Fruit fly (Drosophila melanogaster) whole organism, embryonic: ENCODE data around the gene CG6656.

Source experiments
- Ada2b ChIP-seq: fragments of 200-800 bp; sonication (Bioruptor generic); IDR thresholded peaks from 2 replicates; pipeline ENCODE4 v1.3.6; 2022; ENCODE audit warnings: missing biosample characterization, missing genetic modification characterization
- CG10565 ChIP-seq: fragments of 200-800 bp; sonication (Bioruptor generic); optimal IDR thresholded peaks from 3 replicates; lab custom pipeline; 2016; ENCODE audit warnings: missing biosample characterization, mild to moderate bottlenecking, missing genetic modification characterization
- CG11085 ChIP-seq: fragments of 200-800 bp; sonication (Bioruptor generic); IDR thresholded peaks from 2 replicates; pipeline ENCODE4 v1.3.6; 2022; ENCODE audit warnings: missing biosample characterization, missing genetic modification characterization
- CG11695 ChIP-seq: fragments of 200-800 bp; sonication (Bioruptor generic); IDR thresholded peaks from 3 replicates; pipeline ENCODE4 v1.3.6; 2022; ENCODE audit warnings: missing biosample characterization, missing genetic modification characterization
- CG11723 ChIP-seq: fragments of 200-800 bp; sonication (Bioruptor generic); optimal IDR thresholded peaks from 2 replicates; lab custom pipeline; 2017; ENCODE audit warnings: missing biosample characterization, mild to moderate bottlenecking, missing genetic modification characterization
- CG12104 ChIP-seq: fragments of 200-800 bp; sonication (Bioruptor generic); optimal IDR thresholded peaks from 3 replicates; lab custom pipeline; 2016; ENCODE audit warnings: missing biosample characterization, missing genetic modification characterization
- CG12769 ChIP-seq: fragments of 200-800 bp; sonication (Bioruptor generic); optimal IDR thresholded peaks from 2 replicates; lab custom pipeline; 2019; ENCODE audit warnings: missing biosample characterization, mild to moderate bottlenecking, missing genetic modification characterization, moderate library complexity
- CG13424 ChIP-seq: fragments of 200-800 bp; sonication (Bioruptor generic); optimal IDR thresholded peaks from 2 replicates; lab custom pipeline; 2019; ENCODE audit warnings: missing biosample characterization, mild to moderate bottlenecking, missing genetic modification characterization, moderate library complexity
- CG15479 ChIP-seq: fragments of 200-800 bp; sonication (Bioruptor generic); optimal IDR thresholded peaks from 3 replicates; lab custom pipeline; 2019; ENCODE audit warnings: missing biosample characterization, mild to moderate bottlenecking, missing genetic modification characterization, moderate library complexity
- CG15696 ChIP-seq: fragments of 200-800 bp; sonication (Bioruptor generic); optimal IDR thresholded peaks from 2 replicates; lab custom pipeline; 2019; ENCODE audit warnings: missing biosample characterization, mild to moderate bottlenecking, missing genetic modification characterization, moderate library complexity
- CG16813 ChIP-seq: fragments of 200-800 bp; sonication (Bioruptor generic); IDR thresholded peaks from 3 replicates; pipeline ENCODE4 v1.3.6; 2022; ENCODE audit warnings: missing biosample characterization, missing genetic modification characterization; ENCODE audit not compliant: partially characterized antibody
- CG18619 ChIP-seq: fragments of 200-800 bp; sonication (Bioruptor generic); optimal IDR thresholded peaks from 3 replicates; lab custom pipeline; 2017; ENCODE audit warnings: missing biosample characterization, mild to moderate bottlenecking, missing genetic modification characterization
- CG2678 ChIP-seq: fragments of 200-800 bp; sonication (Bioruptor generic); optimal IDR thresholded peaks from 3 replicates; lab custom pipeline; 2019; ENCODE audit warnings: missing biosample characterization, mild to moderate bottlenecking, missing genetic modification characterization, moderate library complexity
- CG31365 ChIP-seq: fragments of 200-800 bp; sonication (Bioruptor generic); optimal IDR thresholded peaks from 2 replicates; lab custom pipeline; 2018; ENCODE audit warnings: missing biosample characterization, mild to moderate bottlenecking, missing genetic modification characterization
- CG32532 ChIP-seq: fragments of 200-800 bp; sonication (Bioruptor generic); IDR thresholded peaks from 2 replicates; pipeline ENCODE4 v1.3.6; 2022; ENCODE audit warnings: missing biosample characterization, missing genetic modification characterization
- CG33557 ChIP-seq: fragments of 200-800 bp; sonication (Bioruptor generic); optimal IDR thresholded peaks from 2 replicates; lab custom pipeline; 2019; ENCODE audit warnings: missing biosample characterization, mild to moderate bottlenecking, missing genetic modification characterization, moderate library complexity
- CG4854 ChIP-seq: fragments of 200-800 bp; sonication (Bioruptor generic); optimal IDR thresholded peaks from 2 replicates; lab custom pipeline; 2016; ENCODE audit warnings: missing biosample characterization, missing genetic modification characterization, inconsistent platforms
- CG8281 ChIP-seq: fragments of 200-800 bp; sonication (Bioruptor generic); optimal IDR thresholded peaks from 2 replicates; lab custom pipeline; 2018; ENCODE audit warnings: missing biosample characterization, mild to moderate bottlenecking, missing genetic modification characterization, moderate library complexity
- CG9437 ChIP-seq: fragments of 200-800 bp; sonication (Bioruptor generic); optimal IDR thresholded peaks from 2 replicates; lab custom pipeline; 2018; ENCODE audit warnings: missing biosample characterization, mild to moderate bottlenecking, missing genetic modification characterization
- CG9797 ChIP-seq: fragments of 200-800 bp; sonication (Bioruptor generic); optimal IDR thresholded peaks from 3 replicates; lab custom pipeline; 2018; ENCODE audit warnings: missing biosample characterization, mild to moderate bottlenecking, missing genetic modification characterization
- CoRest ChIP-seq: fragments of 200-800 bp; sonication (Bioruptor generic); optimal IDR thresholded peaks from 3 replicates; lab custom pipeline; 2018; ENCODE audit warnings: missing biosample characterization, mild to moderate bottlenecking, missing genetic modification characterization, moderate library complexity
- D19B ChIP-seq: fragments of 200-800 bp; sonication (Bioruptor generic); optimal IDR thresholded peaks from 2 replicates; lab custom pipeline; 2017; ENCODE audit warnings: missing biosample characterization, mild to moderate bottlenecking, missing genetic modification characterization
- Dll ChIP-seq: fragments of 200-800 bp; sonication (Bioruptor generic); IDR thresholded peaks from 4 replicates; pipeline ENCODE4 v1.3.6; 2022; ENCODE audit warnings: missing biosample characterization, missing genetic modification characterization; ENCODE audit not compliant: partially characterized antibody
- Drgx ChIP-seq: fragments of 200-800 bp; sonication (Bioruptor generic); IDR thresholded peaks from 2 replicates; pipeline ENCODE4 v1.3.6; 2022; ENCODE audit warnings: missing biosample characterization, missing genetic modification characterization
- Ets65A ChIP-seq: fragments of 200-800 bp; sonication (Bioruptor generic); peaks from one replicate; lab custom pipeline; 2016; ENCODE audit warnings: missing biosample characterization, missing genetic modification characterization
- Fer3 ChIP-seq: fragments of 200-800 bp; sonication (Bioruptor generic); optimal IDR thresholded peaks from 2 replicates; lab custom pipeline; 2018; ENCODE audit warnings: missing biosample characterization, mild to moderate bottlenecking, missing genetic modification characterization, moderate library complexity
- HLH4C ChIP-seq: fragments of 200-800 bp; sonication (Bioruptor generic); IDR thresholded peaks from 3 replicates; pipeline ENCODE4 v1.3.6; 2022; ENCODE audit warnings: missing biosample characterization, missing genetic modification characterization; ENCODE audit not compliant: partially characterized antibody
- Hmx ChIP-seq: fragments of 200-800 bp; sonication (Bioruptor generic); optimal IDR thresholded peaks from 2 replicates; lab custom pipeline; 2016; ENCODE audit warnings: missing biosample characterization, missing genetic modification characterization
- Hr78 ChIP-seq, 2 experiments: fragments of 200-800 bp in 1 of 2; fragments of >200 bp in 1 of 2; sonication (Bioruptor generic) in 1 of 2; optimal IDR thresholded peaks; 2 replicates each; lab custom pipeline; 2017 to 2019; ENCODE audit warnings: missing biosample characterization in 2 of 2, missing genetic modification characterization in 2 of 2, mild to moderate bottlenecking in 1 of 2, moderate library complexity in 1 of 2
- Optix ChIP-seq: fragments of 200-800 bp; sonication (Bioruptor generic); IDR thresholded peaks from 3 replicates; pipeline ENCODE4 v1.3.6; 2022; ENCODE audit warnings: missing biosample characterization, missing genetic modification characterization
- Rfx ChIP-seq: fragments of 200-800 bp; sonication (Bioruptor generic); IDR thresholded peaks from 2 replicates; pipeline ENCODE4 v1.3.6; 2022; ENCODE audit warnings: missing biosample characterization, missing genetic modification characterization
- Sox102F ChIP-seq: fragments of 200-800 bp; sonication (Bioruptor generic); optimal IDR thresholded peaks from 2 replicates; lab custom pipeline; 2018; ENCODE audit warnings: missing biosample characterization, mild to moderate bottlenecking, missing genetic modification characterization, moderate library complexity
- Usf ChIP-seq: fragments of 200-800 bp; sonication (Bioruptor generic); optimal IDR thresholded peaks from 2 replicates; lab custom pipeline; 2017; ENCODE audit warnings: missing genotype, missing biosample characterization, missing genetic modification characterization
- bsh ChIP-seq, 2 experiments: fragments of 200-800 bp; sonication (Bioruptor generic); optimal IDR thresholded peaks; 2 replicates each; lab custom pipeline; 2017 to 2018; ENCODE audit warnings: mild to moderate bottlenecking in 2 of 2, missing biosample characterization in 2 of 2, missing genetic modification characterization in 2 of 2, moderate library complexity in 1 of 2
- chm ChIP-seq: fragments of 200-800 bp; sonication (Bioruptor generic); IDR thresholded peaks from 2 replicates; pipeline ENCODE4 v1.3.6; 2022; ENCODE audit warnings: missing biosample characterization, missing genetic modification characterization
- crol ChIP-seq: fragments of 200-800 bp; sonication (Bioruptor generic); IDR thresholded peaks from 2 replicates; pipeline ENCODE4 v1.3.6; 2022; ENCODE audit warnings: missing biosample characterization, missing genetic modification characterization
- cwo ChIP-seq: fragments of 200-800 bp; sonication (Bioruptor generic); optimal IDR thresholded peaks from 3 replicates; lab custom pipeline; 2017; ENCODE audit warnings: missing biosample characterization, missing genetic modification characterization, mild to moderate bottlenecking, moderate library complexity, missing genetic modification reagents
- gem ChIP-seq: fragments of 200-800 bp; sonication (Bioruptor generic); optimal IDR thresholded peaks from 2 replicates; lab custom pipeline; 2019; ENCODE audit warnings: missing biosample characterization, mild to moderate bottlenecking, missing genetic modification characterization, moderate library complexity
- gsb ChIP-seq: fragments of 200-800 bp; sonication (Bioruptor generic); IDR thresholded peaks from 2 replicates; pipeline ENCODE4 v1.3.6; 2022; ENCODE audit warnings: missing biosample characterization, missing genetic modification characterization
- jing ChIP-seq: fragments of 200-800 bp; sonication (Bioruptor generic); optimal IDR thresholded peaks from 2 replicates; lab custom pipeline; 2018; ENCODE audit warnings: missing biosample characterization, mild to moderate bottlenecking, missing genetic modification characterization
- knrl ChIP-seq: fragments of 200-800 bp; sonication (Bioruptor generic); IDR thresholded peaks from 3 replicates; pipeline ENCODE4 v1.3.6; 2022; ENCODE audit warnings: missing biosample characterization, missing genetic modification characterization; ENCODE audit not compliant: partially characterized antibody
- nerfin-1 ChIP-seq: fragments of 200-800 bp; sonication (Bioruptor generic); optimal IDR thresholded peaks from 3 replicates; lab custom pipeline; 2019; ENCODE audit warnings: missing biosample characterization, mild to moderate bottlenecking, missing genetic modification characterization, moderate library complexity
- nmo ChIP-seq: fragments of 200-800 bp; sonication (Bioruptor generic); optimal IDR thresholded peaks from 2 replicates; lab custom pipeline; 2018; ENCODE audit warnings: missing biosample characterization, mild to moderate bottlenecking, missing genetic modification characterization, moderate library complexity
- otp ChIP-seq: fragments of 200-800 bp; sonication (Bioruptor generic); IDR thresholded peaks from 3 replicates; pipeline ENCODE4, ENCODE4 v1.3.6; 2022; ENCODE audit warnings: missing biosample characterization, missing genetic modification characterization
- trh ChIP-seq: fragments of 200-800 bp; sonication (Bioruptor generic); optimal IDR thresholded peaks from 2 replicates; lab custom pipeline; 2016; ENCODE audit warnings: missing biosample characterization, missing genetic modification characterization

The CG6656 gene

DNA sequence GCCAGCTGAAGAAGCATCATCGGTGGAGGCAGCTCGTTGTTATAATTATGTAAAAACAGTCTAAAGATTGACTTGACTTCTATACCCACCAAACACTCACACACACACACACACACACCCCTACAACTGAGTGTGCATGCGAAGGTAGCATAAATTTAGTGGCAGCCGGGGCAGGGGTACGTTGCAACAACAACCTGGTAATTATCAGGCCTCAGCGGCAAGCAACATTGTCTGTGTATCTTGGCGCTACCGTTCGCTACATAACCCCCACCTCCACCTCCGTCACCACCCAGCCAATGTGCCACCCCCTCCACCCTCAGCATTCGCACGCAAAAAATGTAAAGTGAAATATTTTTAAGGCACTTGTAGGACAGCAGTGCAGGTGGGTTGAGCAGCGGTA, 41.9 kb downstream of the CG6656 start:
- TF ChIP-seq CG15696 (tag; lab: Kevin White, UChicago) (no peak), CG12104 (GFP tag; lab: Kevin White, UChicago) (no peak), CG10565 (GFP tag; lab: Kevin White, UChicago) (no peak), CG4854 (GFP tag; lab: Kevin White, UChicago) (no peak), CG9797 (GFP tag; lab: Kevin White, UChicago) (no peak), cwo (GFP tag; lab: Kevin White, UChicago) (no peak), Dll (no peak), Ada2b (GFP tag; lab: Robert Waterston, UW) (no peak), CG15479 (no peak), jing (no peak), CG11695 (no peak), Hmx (GFP tag; lab: Kevin White, UChicago) (no peak)

DNA sequence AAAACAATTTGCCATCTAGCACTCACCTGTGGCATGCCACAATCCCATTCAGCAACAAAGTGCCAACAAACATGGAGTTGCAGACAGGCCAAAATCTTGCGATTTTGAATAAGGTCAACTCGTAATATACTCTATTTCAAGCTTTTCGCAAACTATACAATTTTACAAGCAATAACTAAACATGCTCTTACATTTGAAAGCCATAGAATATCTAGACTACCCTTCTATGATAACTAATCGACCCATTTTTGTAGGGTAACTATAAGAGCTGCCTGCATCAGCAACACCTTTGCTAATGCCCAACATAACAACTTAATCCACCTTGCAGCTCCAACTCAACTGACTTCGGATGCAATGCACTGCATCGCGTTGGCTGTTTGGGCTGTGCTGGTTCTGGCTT, 45.4 kb downstream of the CG6656 start:
- TF ChIP-seq gsb (GFP tag; lab: Robert Waterston, UW) (no peak), Drgx (0 out of 2 replicates have a peak, but pooled peaks have one; percentile 19)
- TF ChIP-seq, all 482 proteins: peak for 1

DNA sequence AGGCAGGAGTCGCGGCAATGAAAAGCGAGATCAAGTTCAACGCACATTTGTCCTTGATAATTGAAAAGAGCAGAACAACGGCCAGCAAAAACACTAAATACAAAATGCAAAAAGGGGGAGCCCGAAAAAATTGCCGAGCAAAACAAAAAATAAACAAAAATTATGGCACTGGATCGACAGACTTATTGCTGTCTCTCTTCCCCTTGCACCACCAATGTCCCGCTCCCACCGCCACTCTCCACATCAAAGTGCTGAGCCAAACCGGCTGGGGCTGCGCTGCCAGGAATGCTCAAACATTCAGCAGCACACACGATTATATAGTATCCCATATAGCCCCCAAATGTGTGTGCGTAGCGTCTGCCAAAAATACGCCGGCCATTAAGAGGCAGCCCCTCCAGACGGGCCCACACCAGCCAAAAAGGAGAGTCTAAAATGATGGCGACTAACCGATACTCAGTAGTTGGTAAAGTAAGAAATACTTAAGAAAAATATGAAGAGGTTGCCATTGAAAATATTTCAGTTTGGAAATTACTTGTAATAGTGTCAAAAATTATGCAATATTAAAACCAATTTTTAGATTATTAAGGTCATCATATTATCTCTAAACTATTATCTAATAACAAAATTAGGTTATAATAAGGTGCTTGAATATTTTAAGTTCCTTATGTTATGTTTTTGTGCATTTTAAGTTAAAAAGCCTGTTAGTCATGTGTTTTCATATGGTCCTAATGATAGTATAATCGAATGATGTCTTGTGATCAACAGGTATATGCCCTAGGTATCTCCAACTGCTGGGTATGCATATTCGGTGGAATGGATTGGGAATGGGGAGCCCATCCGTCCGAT, 46.5 kb downstream of the CG6656 start:
- TF ChIP-seq Fer3 (no peak), Rfx (GFP tag; lab: Robert Waterston, UW) (no peak), Sox102F (peak; percentile 4), HLH4C (GFP tag; lab: Robert Waterston, UW) (peak; percentile 24; the same call in 1 of the 3 replicates), chm (no peak), CG13424 (tag; lab: Kevin White, UChicago) (peak; percentile 16), CG8281 (tag; lab: Kevin White, UChicago) (no peak), crol (GFP tag; lab: Robert Waterston, UW) (peak; percentile 47; the same call in 1 of the 2 replicates), nerfin-1 (tag; lab: Kevin White, UChicago) (no peak), CG11723 (no peak), Optix (no peak), Usf (GFP tag; lab: Kevin White, UChicago) (no peak), CoRest (tag; lab: Kevin White, UChicago) (peak; percentile 22), trh (GFP tag; lab: Kevin White, UChicago) (no peak), CG12769 (peak; percentile 59), CG16813 (0 out of 3 replicates have a peak, but pooled peaks have one; percentile 15), knrl (GFP tag; lab: Robert Waterston, UW) (no peak), CG11085 (GFP tag; lab: Robert Waterston, UW) (no peak), CG18619 (GFP tag; lab: Kevin White, UChicago) (no peak), CG33557 (GFP tag; lab: Kevin White, UChicago) (no peak), otp (GFP tag; lab: Robert Waterston, UW) (no peak), bsh (GFP tag; optimal IDR thresholded peaks at IDR 0.05; lab: Kevin White, UChicago) (peak in 1 of 2 experiments; percentile 61), nmo (GFP tag; lab: Kevin White, UChicago) (peak; percentile 9), Hr78 (GFP tag; optimal IDR thresholded peaks at IDR 0.05; lab: Kevin White, UChicago) (no peak), Ets65A (peak; percentile 19), CG31365 (no peak), CG9437 (GFP tag; lab: Kevin White, UChicago) (peak; percentile 13), D19B (GFP tag; lab: Kevin White, UChicago) (peak; percentile 25), gem (peak; percentile 33), CG2678 (tag; lab: Kevin White, UChicago) (no peak), CG32532 (GFP tag; lab: Robert Waterston, UW) (no peak)
